Worm (Caenorhabditis elegans) whole organism, L1 larva: ENCODE data around the gene lec-7.

ENCODE experiments used
- C16A3.4 ChIP-seq: fragments of 150-350 bp; optimal IDR thresholded peaks from 2 replicates; lab custom pipeline; 2014; ENCODE audit warnings: missing biosample characterization, missing genetic modification characterization
- Y116A8C.19 ChIP-seq: sonication (generic microtip); optimal IDR thresholded peaks from 2 replicates; lab custom pipeline; 2016; ENCODE audit warnings: missing compliant biosample characterization, missing genetic modification characterization, borderline replicate concordance
- aha-1 ChIP-seq: fragments of 150-350 bp; optimal IDR thresholded peaks from 2 replicates; lab custom pipeline; 2014; ENCODE audit warnings: missing biosample characterization, missing genetic modification characterization
- blmp-1 ChIP-seq: fragments of 150-350 bp; optimal IDR thresholded peaks from 2 replicates; lab custom pipeline; 2014; ENCODE audit warnings: missing biosample characterization, missing genetic modification characterization
- ceh-63 ChIP-seq: fragments of 200-800 bp; sonication (Bioruptor generic); optimal IDR thresholded peaks from 2 replicates; lab custom pipeline; 2018; ENCODE audit warnings: mild to moderate bottlenecking, missing genetic modification characterization, missing compliant biosample characterization
- ces-1 ChIP-seq: fragments of 150-350 bp; optimal IDR thresholded peaks from 2 replicates; lab custom pipeline; 2014; ENCODE audit warnings: missing biosample characterization, missing genetic modification reagents, missing genetic modification characterization
- efl-1 ChIP-seq, 4 experiments: fragments of 150-350 bp; optimal IDR thresholded peaks in 3 of 4; peaks in 1 of 4; 1 replicate in 1 of 4; 2 replicates in 3 of 4; lab custom pipeline; 2014; ENCODE audit warnings: missing biosample characterization in 2 of 4, missing genetic modification characterization in 2 of 4, missing genetic modification reagents in 2 of 4
- efl-3 ChIP-seq: fragments of 200-800 bp; sonication (Bioruptor generic); optimal IDR thresholded peaks from 2 replicates; lab custom pipeline; 2018; ENCODE audit warnings: mild to moderate bottlenecking, missing genetic modification characterization, missing compliant biosample characterization
- egl-13 ChIP-seq: sonication (generic microtip); optimal IDR thresholded peaks from 2 replicates; lab custom pipeline; 2016; ENCODE audit warnings: missing genotype, missing genetic modification reagents, missing genetic modification characterization, missing compliant biosample characterization
- ets-5 ChIP-seq: fragments of 200-800 bp; sonication (Bioruptor generic); IDR thresholded peaks from 2 replicates; pipeline ENCODE4 v1.3.6; 2022; ENCODE audit warnings: missing genetic modification characterization, missing compliant biosample characterization
- fkh-10 ChIP-seq: sonication (generic microtip); optimal IDR thresholded peaks from 2 replicates; lab custom pipeline; 2017; ENCODE audit warnings: missing biosample characterization, missing genetic modification reagents, missing genetic modification characterization
- hlh-17 ChIP-seq: fragments of 200-800 bp; sonication (Bioruptor generic); optimal IDR thresholded peaks from 2 replicates; lab custom pipeline; 2018; ENCODE audit warnings: missing genetic modification characterization, mild to moderate bottlenecking, missing compliant biosample characterization, moderate library complexity, borderline replicate concordance
- hpl-2 ChIP-seq: fragments of 150-350 bp; optimal IDR thresholded peaks from 2 replicates; lab custom pipeline; 2014; ENCODE audit warnings: missing biosample characterization, missing genetic modification reagents, missing genetic modification characterization
- isw-1 ChIP-seq: fragments of 200-800 bp; sonication (Bioruptor generic); IDR thresholded peaks from 2 replicates; pipeline ENCODE4 v1.3.6; 2022; ENCODE audit warnings: missing genetic modification characterization, missing compliant biosample characterization
- jun-1 ChIP-seq: fragments of 150-350 bp; optimal IDR thresholded peaks from 2 replicates; lab custom pipeline; 2014; ENCODE audit warnings: missing biosample characterization, missing genetic modification reagents, missing genetic modification characterization
- lin-13 ChIP-seq: fragments of 150-350 bp; optimal IDR thresholded peaks from 2 replicates; lab custom pipeline; 2014; ENCODE audit warnings: missing biosample characterization, missing genetic modification reagents, missing genetic modification characterization
- lin-39 ChIP-seq: fragments of 150-350 bp; optimal IDR thresholded peaks from 2 replicates; lab custom pipeline; 2014; ENCODE audit warnings: missing biosample characterization, missing genetic modification reagents, missing genetic modification characterization
- mdl-1 ChIP-seq, 2 experiments: fragments of 150-350 bp; optimal IDR thresholded peaks; 2 replicates each; lab custom pipeline; 2014 to 2017; ENCODE audit warnings: missing biosample characterization in 2 of 2, missing genetic modification characterization in 2 of 2, inconsistent platforms in 1 of 2
- nhr-11 ChIP-seq: fragments of 150-350 bp; optimal IDR thresholded peaks from 2 replicates; lab custom pipeline; 2014; ENCODE audit warnings: missing biosample characterization, missing genetic modification characterization
- nhr-20 ChIP-seq: sonication (generic microtip); optimal IDR thresholded peaks from 2 replicates; lab custom pipeline; 2016; ENCODE audit warnings: mild to moderate bottlenecking, missing genetic modification characterization, missing compliant biosample characterization
- nhr-237 ChIP-seq: fragments of 150-350 bp; optimal IDR thresholded peaks from 2 replicates; lab custom pipeline; 2014; ENCODE audit warnings: missing biosample characterization, missing genetic modification characterization
- nhr-47 ChIP-seq: sonication (generic microtip); optimal IDR thresholded peaks from 2 replicates; lab custom pipeline; 2016; ENCODE audit warnings: mild to moderate bottlenecking, missing genetic modification characterization, moderate library complexity, missing compliant biosample characterization
- nhr-71 ChIP-seq: sonication (generic microtip); optimal IDR thresholded peaks from 2 replicates; lab custom pipeline; 2016; ENCODE audit warnings: mild to moderate bottlenecking, missing genetic modification characterization, moderate library complexity, missing compliant biosample characterization
- nhr-76 ChIP-seq: sonication (generic microtip); optimal IDR thresholded peaks from 2 replicates; lab custom pipeline; 2017; ENCODE audit warnings: missing biosample characterization, missing genetic modification characterization
- nhr-77 ChIP-seq: fragments of 150-350 bp; optimal IDR thresholded peaks from 2 replicates; lab custom pipeline; 2014; ENCODE audit warnings: missing biosample characterization, missing genetic modification characterization
- nhr-90 ChIP-seq: sonication (generic microtip); optimal IDR thresholded peaks from 2 replicates; lab custom pipeline; 2016; ENCODE audit warnings: mild to moderate bottlenecking, missing genetic modification characterization, missing compliant biosample characterization; ENCODE audit not compliant: poor library complexity
- pag-3 ChIP-seq: sonication (generic microtip); optimal IDR thresholded peaks from 2 replicates; lab custom pipeline; 2017; ENCODE audit warnings: missing genetic modification characterization, mild to moderate bottlenecking, missing compliant biosample characterization, antibody characterized with exemption, borderline replicate concordance; ENCODE audit not compliant: insufficient read depth
- skn-1 ChIP-seq: fragments of 150-350 bp; optimal IDR thresholded peaks from 2 replicates; lab custom pipeline; 2014; ENCODE audit warnings: missing biosample characterization, missing genetic modification characterization
- snpc-4 ChIP-seq: fragments of 150-350 bp; optimal IDR thresholded peaks from 2 replicates; lab custom pipeline; 2014; ENCODE audit warnings: missing biosample characterization, missing genetic modification characterization
- sptf-1 ChIP-seq: fragments of 150-350 bp; optimal IDR thresholded peaks from 2 replicates; lab custom pipeline; 2014; ENCODE audit warnings: missing biosample characterization, missing genetic modification characterization
- sup-37 ChIP-seq: fragments of 200-800 bp; sonication (Bioruptor generic); optimal IDR thresholded peaks from 2 replicates; lab custom pipeline; 2018; ENCODE audit warnings: mild to moderate bottlenecking, missing genetic modification characterization, missing compliant biosample characterization
- tbx-2 ChIP-seq: sonication (generic microtip); optimal IDR thresholded peaks from 2 replicates; lab custom pipeline; 2016; ENCODE audit warnings: missing genetic modification characterization, missing compliant biosample characterization
- unc-86 ChIP-seq: sonication (generic microtip); optimal IDR thresholded peaks from 2 replicates; lab custom pipeline; 2016; ENCODE audit warnings: missing genetic modification characterization, missing compliant biosample characterization
- ztf-11 ChIP-seq, 2 experiments: sonication (generic microtip); optimal IDR thresholded peaks; 2 replicates each; lab custom pipeline; 2016 to 2017; ENCODE audit warnings: missing genetic modification characterization in 2 of 2, missing biosample characterization in 1 of 2, missing compliant biosample characterization in 1 of 2
- ztf-4 ChIP-seq: fragments of 150-350 bp; optimal IDR thresholded peaks from 2 replicates; lab custom pipeline; 2014; ENCODE audit warnings: missing biosample characterization, missing genetic modification characterization

The lec-7 gene

ce11 chrX:9866355-9866754, 14.5 kb downstream of the lec-7 start, which contains the start of gene R07B1.6:
Gene R07B1.6, plus strand, starts transcription at chrX:9866655.
- TF ChIP-seq efl-3 (GFP tag; lab: Kevin White, UChicago) (no peak), sptf-1 (tag; lab: Kevin White, UChicago) (no peak), lin-13 (GFP tag; lab: Kevin White, UChicago) (no peak), ztf-4 (tag; lab: Kevin White, UChicago) (no peak), Y116A8C.19 (no peak), ceh-63 (GFP tag; lab: Kevin White, UChicago) (no peak), ces-1 (GFP tag; lab: Kevin White, UChicago) (no peak), nhr-11 (no peak), nhr-90 (tag; lab: Kevin White, UChicago) (no peak), hlh-17 (GFP tag; lab: Kevin White, UChicago) (no peak), nhr-71 (tag; lab: Kevin White, UChicago) (no peak), skn-1 (tag; lab: Kevin White, UChicago) (no peak), nhr-47 (no peak), aha-1 (tag; lab: Kevin White, UChicago) (no peak), hpl-2 (GFP tag; lab: Kevin White, UChicago) (no peak), snpc-4 (tag; lab: Kevin White, UChicago) (no peak), pag-3 (tag; lab: Kevin White, UChicago) (no peak), unc-86 (tag; lab: Kevin White, UChicago) (no peak)

DNA sequence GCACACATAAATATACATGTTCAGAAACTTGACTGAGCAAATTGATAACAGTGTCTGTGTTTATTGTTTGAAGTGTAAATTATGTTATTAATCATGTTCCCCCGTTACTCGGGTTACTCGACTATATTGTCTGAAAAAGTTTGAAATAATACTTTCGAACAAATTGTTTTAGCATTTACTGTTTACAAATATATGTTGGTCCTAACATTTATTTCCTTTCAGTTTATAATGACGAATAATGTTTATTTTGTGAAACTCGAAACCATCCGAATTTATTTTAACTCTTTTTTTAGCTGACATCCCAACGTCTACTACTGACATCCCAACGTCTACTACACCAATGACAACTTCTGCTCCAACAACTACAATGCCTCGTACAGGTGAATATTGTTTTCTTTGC, 17.0 kb downstream of the lec-7 start, which contains the start of gene R07B1.7:
Gene R07B1.7 (plus strand): TSS at position 301 of the 400 bp plus-strand sequence.
- TF ChIP-seq sup-37 (GFP tag; lab: Kevin White, UChicago) (no peak), lin-39 (tag; lab: Kevin White, UChicago) (no peak), isw-1 (GFP tag; lab: Robert Waterston, UW) (no peak), C16A3.4 (tag; lab: Kevin White, UChicago) (no peak)

DNA sequence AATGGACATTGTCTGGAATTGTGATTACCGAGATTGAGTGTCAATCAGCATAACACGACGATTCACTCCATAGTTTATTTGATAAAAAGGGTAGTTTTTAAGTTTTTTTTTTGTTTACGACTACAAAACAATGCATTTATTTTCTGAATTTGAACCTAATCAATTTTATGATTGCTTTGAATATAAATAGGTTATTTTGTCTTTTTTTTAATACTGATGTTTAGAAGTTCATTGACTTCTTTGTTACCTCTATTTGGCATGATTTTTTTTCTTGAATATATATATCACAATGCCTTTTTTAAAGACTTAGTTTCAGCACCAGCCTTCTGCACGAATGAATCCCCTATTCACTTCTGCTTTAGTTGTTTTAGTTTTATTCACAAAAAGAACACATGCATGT, 17.7 kb downstream of the lec-7 start, which contains the start of gene R07B1.13:
Gene R07B1.13 (plus strand): TSS at position 301 of the 400 bp plus-strand sequence.
- TF ChIP-seq tbx-2 (tag; lab: Kevin White, UChicago) (no peak), jun-1 (no peak), nhr-71 (tag; lab: Kevin White, UChicago) (no peak), egl-13 (no peak), nhr-237 (no peak), fkh-10 (GFP tag; lab: Kevin White, UChicago) (no peak)

DNA sequence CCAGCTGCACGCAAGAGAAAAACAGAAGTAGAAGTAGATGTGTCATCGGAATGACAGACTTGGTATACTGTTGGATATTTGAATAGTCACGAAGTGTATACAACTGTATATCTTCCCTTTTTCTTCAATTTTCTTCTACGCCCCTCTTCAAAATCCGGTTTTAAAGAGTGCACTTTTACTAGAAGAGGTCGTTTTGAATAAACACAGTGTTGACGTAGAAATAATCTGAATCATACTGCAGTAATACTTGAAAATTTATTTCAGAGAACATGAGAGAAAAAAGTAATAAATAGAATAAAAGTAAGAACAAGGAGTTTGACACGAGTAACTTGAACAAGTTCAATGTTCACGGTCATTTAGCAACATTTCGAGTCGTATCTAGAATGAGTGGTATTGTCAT, 20.7 kb downstream of the lec-7 start, which contains the start of gene R07B1.8:
Gene R07B1.8 (minus strand): TSS at position 101 of the 400 bp plus-strand sequence.
- no peak for TF ChIP-seq nhr-20 (tag; lab: Kevin White, UChicago)
- TF ChIP-seq efl-1 (optimal IDR thresholded peaks at IDR 0.05; lab: Kevin White, UChicago), result no peak
- TF ChIP-seq efl-1 (GFP tag; optimal IDR thresholded peaks at IDR 0.05 in 1 of 2; lab: Kevin White, UChicago), result no peak
- TF ChIP-seq nhr-76, result no peak
- TF ChIP-seq aha-1 (tag; lab: Kevin White, UChicago), result no peak
- no peak for TF ChIP-seq blmp-1 (tag; lab: Kevin White, UChicago)

DNA sequence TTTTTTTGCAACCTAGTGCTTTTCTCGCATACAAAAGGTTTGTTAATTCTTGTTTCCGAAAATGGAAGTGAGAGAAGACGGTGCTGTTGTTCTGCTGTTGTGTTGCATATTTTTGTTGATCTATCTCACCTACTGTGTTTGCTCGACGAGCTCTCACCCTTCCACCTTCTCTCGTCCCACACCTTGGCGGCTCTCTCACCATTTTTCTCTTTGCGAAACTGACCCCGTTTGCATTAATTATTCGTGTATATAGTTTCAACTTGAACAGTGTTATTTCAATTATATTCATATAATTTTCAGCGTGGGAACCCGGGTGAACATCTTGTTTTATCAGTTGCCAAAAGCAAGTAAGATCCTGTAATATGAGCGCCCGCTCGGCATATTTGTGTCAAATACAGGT, 25.3 kb downstream of the lec-7 start, which contains the start of gene R07B1.9:
Gene R07B1.9 (plus strand): TSS at position 301 of the 400 bp plus-strand sequence.
- TF ChIP-seq egl-13, result no peak
- TF ChIP-seq efl-1 (optimal IDR thresholded peaks at IDR 0.05; lab: Kevin White, UChicago), result no peak
- TF ChIP-seq efl-1 (GFP tag; optimal IDR thresholded peaks at IDR 0.05 in 1 of 2; lab: Kevin White, UChicago), result peak in 1 of 2 experiments; percentile 11

ce11 chrX:9882112-9882511, 30.3 kb downstream of the lec-7 start, which contains the start of gene glo-1:
Gene glo-1, minus strand, starts transcription at chrX:9882212.
- TF ChIP-seq ztf-11 (tag; optimal IDR thresholded peaks at IDR 0.05; lab: Kevin White, UChicago), result no peak
- no peak for TF ChIP-seq Y116A8C.19
- TF ChIP-seq nhr-77, result no peak
- no peak for TF ChIP-seq ets-5 (GFP tag; lab: Robert Waterston, UW)
- TF ChIP-seq mdl-1 (tag; optimal IDR thresholded peaks at IDR 0.05; lab: Kevin White, UChicago), result no peak
